Worm (Caenorhabditis elegans): ENCODE data around the gene xbp-1.

DNA sequence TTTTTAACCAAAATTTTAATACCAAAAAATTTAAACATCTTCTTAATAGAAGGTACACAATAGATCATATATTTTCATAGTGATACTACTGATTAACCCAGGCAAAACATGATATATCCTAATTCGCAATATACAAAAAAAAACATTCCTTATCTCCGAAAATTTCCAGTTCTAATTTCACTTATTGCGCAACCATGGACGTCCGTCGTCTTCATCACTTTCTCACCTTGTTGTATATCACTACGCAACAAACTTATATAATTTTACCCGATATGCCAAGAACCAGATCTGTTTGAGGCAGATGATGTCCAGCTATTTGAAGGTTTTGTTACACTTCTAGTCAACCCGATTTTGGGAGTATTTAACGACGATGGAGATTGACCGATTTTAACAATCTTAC is 5.8 kb upstream of the xbp-1 start, which contains the start of gene R74.2:
- no peak for TF ChIP-seq pros-1 (tag; optimal IDR thresholded peaks at IDR 0.05)
- no peak for TF ChIP-seq ztf-16 (tag; optimal IDR thresholded peaks at IDR 0.05)
- TF ChIP-seq elt-2 (tag; optimal IDR thresholded peaks at IDR 0.05): no peak
- no peak for TF ChIP-seq ama-1 (optimal IDR thresholded peaks at IDR 0.05)
- no peak for TF ChIP-seq rnt-1 (tag; optimal IDR thresholded peaks at IDR 0.05)
- no peak for TF ChIP-seq fkh-10 (GFP tag; optimal IDR thresholded peaks at IDR 0.05)
- no peak for TF ChIP-seq unc-86 (tag; optimal IDR thresholded peaks at IDR 0.05)
- TF ChIP-seq ahr-1 (tag; optimal IDR thresholded peaks at IDR 0.05): no peak
- TF ChIP-seq ceh-9 (tag; optimal IDR thresholded peaks at IDR 0.05): no peak
- TF ChIP-seq nhr-11 (tag; optimal IDR thresholded peaks at IDR 0.05): no peak
- TF ChIP-seq T23F11.4 (GFP tag; optimal IDR thresholded peaks at IDR 0.05): no peak
- TF ChIP-seq madf-2 (tag; optimal IDR thresholded peaks at IDR 0.05): no peak
- no peak for TF ChIP-seq tbx-2 (tag; optimal IDR thresholded peaks at IDR 0.05)
- TF ChIP-seq pqm-1 (tag; optimal IDR thresholded peaks at IDR 0.05): no peak
